Fruit fly (Drosophila melanogaster) whole organism, embryonic: Measurements from ENCODE around the gene mAcon1.

Experiments used
- ATbp ChIP-seq: fragments of 200-800 bp; sonication (Bioruptor generic); optimal IDR thresholded peaks from 2 replicates; lab custom pipeline; 2017; ENCODE audit warnings: missing biosample characterization, mild to moderate bottlenecking, missing genetic modification characterization, missing genetic modification reagents
- Atf-2 ChIP-seq: fragments of 200-800 bp; sonication (Bioruptor generic); optimal IDR thresholded peaks from 2 replicates; lab custom pipeline; 2016; ENCODE audit warnings: missing biosample characterization, missing genetic modification characterization
- CG10654 ChIP-seq: fragments of 200-800 bp; sonication (Bioruptor generic); optimal IDR thresholded peaks from 2 replicates; lab custom pipeline; 2016; ENCODE audit warnings: missing biosample characterization, missing genetic modification characterization
- CG10979 ChIP-seq: fragments of 200-800 bp; sonication (Bioruptor generic); optimal IDR thresholded peaks from 2 replicates; lab custom pipeline; 2018; ENCODE audit warnings: missing biosample characterization, mild to moderate bottlenecking, missing genetic modification characterization, moderate library complexity
- CG13424 ChIP-seq: fragments of 200-800 bp; sonication (Bioruptor generic); optimal IDR thresholded peaks from 2 replicates; lab custom pipeline; 2019; ENCODE audit warnings: missing biosample characterization, mild to moderate bottlenecking, missing genetic modification characterization, moderate library complexity
- CG17361 ChIP-seq: fragments of 200-800 bp; sonication (Bioruptor generic); IDR thresholded peaks from 3 replicates; pipeline ENCODE4 v1.3.6; 2022; ENCODE audit warnings: missing biosample characterization, missing genetic modification characterization
- CG17829 ChIP-seq: fragments of 200-800 bp; optimal IDR thresholded peaks from 2 replicates; lab custom pipeline; 2019; ENCODE audit warnings: missing biosample characterization, mild to moderate bottlenecking, missing genetic modification characterization, moderate library complexity
- CG18262 ChIP-seq: fragments of 200-800 bp; optimal IDR thresholded peaks from 3 replicates; lab custom pipeline; 2019; ENCODE audit warnings: missing biosample characterization, mild to moderate bottlenecking, missing genetic modification characterization, moderate library complexity
- CG18764 ChIP-seq: fragments of 200-800 bp; sonication (Bioruptor generic); optimal IDR thresholded peaks from 3 replicates; lab custom pipeline; 2016; ENCODE audit warnings: missing biosample characterization, missing genetic modification characterization
- CG2116 ChIP-seq: fragments of 200-800 bp; sonication (Bioruptor generic); optimal IDR thresholded peaks from 3 replicates; lab custom pipeline; 2018; ENCODE audit warnings: missing biosample characterization, mild to moderate bottlenecking, missing genetic modification characterization
- CG2199 ChIP-seq: fragments of 200-800 bp; sonication (Bioruptor generic); IDR thresholded peaks from 3 replicates; pipeline ENCODE4 v1.3.6; 2022; ENCODE audit warnings: missing biosample characterization, missing genetic modification characterization
- CG2889 ChIP-seq: fragments of 200-800 bp; sonication (Bioruptor generic); IDR thresholded peaks from 3 replicates; pipeline ENCODE4 v1.3.6; 2022; ENCODE audit warnings: missing biosample characterization, missing genetic modification characterization
- CG31365 ChIP-seq: fragments of 200-800 bp; sonication (Bioruptor generic); optimal IDR thresholded peaks from 2 replicates; lab custom pipeline; 2018; ENCODE audit warnings: missing biosample characterization, mild to moderate bottlenecking, missing genetic modification characterization
- CG33557 ChIP-seq: fragments of 200-800 bp; sonication (Bioruptor generic); optimal IDR thresholded peaks from 2 replicates; lab custom pipeline; 2019; ENCODE audit warnings: missing biosample characterization, mild to moderate bottlenecking, missing genetic modification characterization, moderate library complexity
- CG42726 ChIP-seq: fragments of 200-800 bp; sonication (Bioruptor generic); IDR thresholded peaks from 2 replicates; pipeline ENCODE4 v1.3.6; 2022; ENCODE audit warnings: missing biosample characterization, missing genetic modification characterization; ENCODE audit not compliant: partially characterized antibody
- CG4328 ChIP-seq: fragments of 200-800 bp; sonication (Bioruptor generic); optimal IDR thresholded peaks from 3 replicates; lab custom pipeline; 2017; ENCODE audit warnings: missing biosample characterization, missing genetic modification reagents, missing genetic modification characterization
- CG6272 ChIP-seq: fragments of 200-800 bp; sonication (Bioruptor generic); IDR thresholded peaks from 2 replicates; pipeline ENCODE4 v1.3.6; 2022; ENCODE audit warnings: missing biosample characterization, missing genetic modification characterization
- CG6765 ChIP-seq: fragments of 200-800 bp; sonication (Bioruptor generic); optimal IDR thresholded peaks from 3 replicates; lab custom pipeline; 2017; ENCODE audit warnings: missing biosample characterization, mild to moderate bottlenecking, missing genetic modification characterization
- CG7745 ChIP-seq: fragments of 200-800 bp; sonication (Bioruptor generic); optimal IDR thresholded peaks from 2 replicates; lab custom pipeline; 2018; ENCODE audit warnings: missing biosample characterization, mild to moderate bottlenecking, missing genetic modification characterization, moderate library complexity
- CG9817 ChIP-seq: fragments of 200-800 bp; sonication (Bioruptor generic); optimal IDR thresholded peaks from 2 replicates; lab custom pipeline; 2018; ENCODE audit warnings: missing biosample characterization, mild to moderate bottlenecking, missing genetic modification characterization, moderate library complexity
- CoRest ChIP-seq: fragments of 200-800 bp; sonication (Bioruptor generic); optimal IDR thresholded peaks from 3 replicates; lab custom pipeline; 2018; ENCODE audit warnings: missing biosample characterization, mild to moderate bottlenecking, missing genetic modification characterization, moderate library complexity
- H15 ChIP-seq: fragments of 200-800 bp; sonication (Bioruptor generic); IDR thresholded peaks from 3 replicates; pipeline ENCODE4 v1.3.6; 2022; ENCODE audit warnings: missing biosample characterization, missing genetic modification characterization
- Hey ChIP-seq: fragments of 200-800 bp; sonication (Bioruptor generic); optimal IDR thresholded peaks from 3 replicates; lab custom pipeline; 2018; ENCODE audit warnings: missing biosample characterization, mild to moderate bottlenecking, missing genetic modification characterization
- Hr3 ChIP-seq: fragments of 200-800 bp; sonication (Bioruptor generic); optimal IDR thresholded peaks from 3 replicates; lab custom pipeline; 2016; ENCODE audit warnings: missing biosample characterization, missing genetic modification characterization
- Jarid2 ChIP-seq: fragments of 200-800 bp; sonication (Bioruptor generic); optimal IDR thresholded peaks from 3 replicates; lab custom pipeline; 2017; ENCODE audit warnings: mild to moderate bottlenecking, missing biosample characterization, missing genetic modification reagents, missing genetic modification characterization
- Lhr ChIP-seq: fragments of 200-800 bp; sonication (Bioruptor generic); optimal IDR thresholded peaks from 3 replicates; lab custom pipeline; 2017; ENCODE audit warnings: mild to moderate bottlenecking, missing biosample characterization, missing genetic modification reagents, missing genetic modification characterization
- Sry-β ChIP-seq: fragments of 200-800 bp; sonication (Bioruptor generic); optimal IDR thresholded peaks from 2 replicates; lab custom pipeline; 2018; ENCODE audit warnings: missing biosample characterization, mild to moderate bottlenecking, missing genetic modification characterization, moderate library complexity
- Xrp1 ChIP-seq: fragments of 200-800 bp; sonication (Bioruptor generic); IDR thresholded peaks from 2 replicates; pipeline ENCODE4 v1.3.6; 2022; ENCODE audit warnings: missing biosample characterization, missing genetic modification characterization
- ap ChIP-seq: fragments of 200-800 bp; sonication (Bioruptor generic); IDR thresholded peaks from 2 replicates; pipeline ENCODE4 v1.3.6; 2022; ENCODE audit warnings: missing biosample characterization, missing genetic modification characterization
- cg ChIP-seq: fragments of 200-800 bp; sonication (Bioruptor generic); optimal IDR thresholded peaks from 3 replicates; lab custom pipeline; 2019; ENCODE audit warnings: missing biosample characterization, mild to moderate bottlenecking, missing genetic modification characterization, moderate library complexity
- croc ChIP-seq: fragments of 200-800 bp; sonication (Bioruptor generic); conservative IDR thresholded peaks from 3 replicates; pipeline ENCODE4 v1.3.6; 2022; ENCODE audit warnings: missing biosample characterization, missing genetic modification characterization
- danr ChIP-seq: fragments of 200-800 bp; sonication (Bioruptor generic); IDR thresholded peaks from 2 replicates; pipeline ENCODE4 v1.3.6; 2022; ENCODE audit warnings: missing biosample characterization, missing genetic modification characterization
- dm ChIP-seq: fragments of 200-800 bp; sonication (Bioruptor generic); optimal IDR thresholded peaks from 3 replicates; lab custom pipeline; 2016; ENCODE audit warnings: missing biosample characterization, missing genetic modification characterization
- dmrt11E ChIP-seq: fragments of 200-800 bp; sonication (Bioruptor generic); optimal IDR thresholded peaks from 3 replicates; lab custom pipeline; 2018; ENCODE audit warnings: missing biosample characterization, mild to moderate bottlenecking, missing genetic modification characterization, moderate library complexity
- eyg ChIP-seq: fragments of 200-800 bp; sonication (Bioruptor generic); optimal IDR thresholded peaks from 3 replicates; lab custom pipeline; 2016; ENCODE audit warnings: missing biosample characterization, missing genetic modification characterization
- gcm ChIP-seq: fragments of 200-800 bp; sonication (Bioruptor generic); optimal IDR thresholded peaks from 2 replicates; lab custom pipeline; 2019; ENCODE audit warnings: missing biosample characterization, mild to moderate bottlenecking, missing genetic modification characterization, moderate library complexity
- h ChIP-seq: fragments of >200 bp; optimal IDR thresholded peaks from 2 replicates; lab custom pipeline; 2017
- hbn ChIP-seq: fragments of 200-800 bp; sonication (Bioruptor generic); IDR thresholded peaks from 2 replicates; pipeline ENCODE4 v1.3.6; 2022; ENCODE audit warnings: missing biosample characterization, missing genetic modification characterization; ENCODE audit not compliant: partially characterized antibody
- her ChIP-seq: fragments of 200-800 bp; sonication (Bioruptor generic); optimal IDR thresholded peaks from 2 replicates; lab custom pipeline; 2016; ENCODE audit warnings: missing biosample characterization, missing genetic modification characterization
- jigr1 ChIP-seq: fragments of 200-800 bp; sonication (Bioruptor generic); IDR thresholded peaks from 3 replicates; pipeline ENCODE4 v1.3.6; 2022; ENCODE audit warnings: missing biosample characterization, missing genetic modification characterization
- jumu ChIP-seq: fragments of 200-800 bp; sonication (Bioruptor generic); optimal IDR thresholded peaks from 3 replicates; lab custom pipeline; 2016; ENCODE audit warnings: missing biosample characterization, missing genetic modification characterization
- pho ChIP-seq: fragments of 200-800 bp; sonication (Bioruptor generic); optimal IDR thresholded peaks from 2 replicates; lab custom pipeline; 2016; ENCODE audit warnings: missing biosample characterization, missing genetic modification characterization
- pum ChIP-seq: fragments of 200-800 bp; sonication (Bioruptor generic); optimal IDR thresholded peaks from 2 replicates; lab custom pipeline; 2016; ENCODE audit warnings: missing biosample characterization, missing genetic modification characterization
- ro ChIP-seq: fragments of 200-800 bp; sonication (Bioruptor generic); IDR thresholded peaks from 2 replicates; pipeline ENCODE4 v1.3.6; 2022; ENCODE audit warnings: missing biosample characterization, missing genetic modification characterization
- slbo ChIP-seq: fragments of 200-800 bp; sonication (Bioruptor generic); IDR thresholded peaks from 2 replicates; pipeline ENCODE4 v1.3.6; 2022; ENCODE audit warnings: missing biosample characterization, missing genetic modification characterization
- sob ChIP-seq: fragments of 200-800 bp; sonication (Bioruptor generic); IDR thresholded peaks from 2 replicates; pipeline ENCODE4 v1.3.6; 2022; ENCODE audit warnings: missing biosample characterization, missing genetic modification characterization
- sr ChIP-seq: fragments of 200-800 bp; sonication (Bioruptor generic); IDR thresholded peaks from 3 replicates; pipeline ENCODE4 v1.3.6; 2022; ENCODE audit warnings: missing biosample characterization, missing genetic modification characterization
- tgo ChIP-seq: fragments of 200-800 bp; sonication (Bioruptor generic); IDR thresholded peaks from 3 replicates; pipeline ENCODE4 v1.3.6; 2022; ENCODE audit warnings: missing biosample characterization, missing genetic modification characterization
- wdn ChIP-seq: fragments of 200-800 bp; sonication (Bioruptor generic); IDR thresholded peaks from 2 replicates; pipeline ENCODE4 v1.3.6; 2022; ENCODE audit warnings: missing biosample characterization, missing genetic modification characterization
- zen2 ChIP-seq: fragments of 200-800 bp; sonication (Bioruptor generic); IDR thresholded peaks from 3 replicates; pipeline ENCODE4 v1.3.6; 2022; ENCODE audit warnings: missing biosample characterization, missing genetic modification characterization; ENCODE audit not compliant: partially characterized antibody
- zfh1 ChIP-seq: fragments of 200-800 bp; sonication (Bioruptor generic); IDR thresholded peaks from 3 replicates; pipeline ENCODE4 v1.3.6; 2022; ENCODE audit warnings: missing biosample characterization, missing genetic modification characterization

Gene mAcon1

dm6 chr2L:21142972-21143385 lies 25.4 kb upstream of the mAcon1 start, which contains the start of gene pths (continued):
- no peak; the same call in 2 of the 3 replicates for TF ChIP-seq H15 (GFP tag; lab: Robert Waterston, UW)
- TF ChIP-seq CG9817 (tag; lab: Kevin White, UChicago), result peak; percentile 68
- no peak for TF ChIP-seq h
- no peak for TF ChIP-seq ap (GFP tag; lab: Robert Waterston, UW)
- peak; percentile 35 for TF ChIP-seq pum (GFP tag; lab: Kevin White, UChicago)
- no peak for TF ChIP-seq CG31365
- TF ChIP-seq hbn (GFP tag; lab: Robert Waterston, UW), result peak; percentile 79
- TF ChIP-seq CG42726 (GFP tag; lab: Robert Waterston, UW), result peak; percentile 83
- peak; percentile 58; the same call in 1 of the 3 replicates for TF ChIP-seq zfh1 (GFP tag; lab: Robert Waterston, UW)
- TF ChIP-seq zen2 (GFP tag; lab: Robert Waterston, UW), result no peak; the same call in 2 of the 3 replicates
- peak; percentile 23 for TF ChIP-seq her (GFP tag; lab: Kevin White, UChicago)
- TF ChIP-seq eyg (GFP tag; lab: Kevin White, UChicago), result peak; percentile 18
- peak; percentile 68 for TF ChIP-seq pho (GFP tag; lab: Kevin White, UChicago)
- peak; percentile 79 for TF ChIP-seq sob
- TF ChIP-seq CG10979, result no peak
- no peak for TF ChIP-seq sr (GFP tag; lab: Robert Waterston, UW)
- no peak for TF ChIP-seq CG4328
- no peak for TF ChIP-seq Hey (tag; lab: Kevin White, UChicago)
- peak; percentile 2 for TF ChIP-seq Sry-β (GFP tag; lab: Kevin White, UChicago)
- peak; percentile 97 for TF ChIP-seq dm (GFP tag; lab: Kevin White, UChicago)
- peak; percentile 83 for TF ChIP-seq Lhr
- TF ChIP-seq CG33557, result no peak
- peak; percentile 44; the same call in 2 of the 3 replicates for TF ChIP-seq CG17361 (GFP tag; lab: Robert Waterston, UW)
- TF ChIP-seq CG18262, result no peak
- no peak for TF ChIP-seq CG6765 (GFP tag; lab: Kevin White, UChicago)
- peak; percentile 4 for TF ChIP-seq CG18764 (GFP tag; lab: Kevin White, UChicago)
- TF ChIP-seq ro (GFP tag; lab: Robert Waterston, UW), result no peak
- TF ChIP-seq Xrp1 (GFP tag; lab: Robert Waterston, UW), result peak; percentile 36; the same call in 1 of the 2 replicates
- peak; percentile 39 for TF ChIP-seq CG17829
- TF ChIP-seq Jarid2 (GFP tag; lab: Kevin White, UChicago), result no peak
- TF ChIP-seq danr (GFP tag; lab: Robert Waterston, UW), result no peak
- peak; percentile 96 for TF ChIP-seq CG2116 (GFP tag; lab: Kevin White, UChicago)
- TF ChIP-seq gcm, result no peak
- TF ChIP-seq jigr1 (GFP tag; lab: Robert Waterston, UW), result no peak
- no peak for TF ChIP-seq cg (GFP tag; lab: Kevin White, UChicago)
- TF ChIP-seq Hr3 (GFP tag; lab: Kevin White, UChicago), result peak; percentile 88
- TF ChIP-seq CG6272 (GFP tag; lab: Robert Waterston, UW), result peak; percentile 42; the same call in 1 of the 2 replicates
- no peak for TF ChIP-seq wdn (GFP tag; lab: Robert Waterston, UW)
- peak; percentile 75 for TF ChIP-seq slbo (GFP tag; lab: Robert Waterston, UW)
- peak; percentile 50 for TF ChIP-seq dmrt11E (tag; lab: Kevin White, UChicago)
- TF ChIP-seq CG2199 (GFP tag; lab: Robert Waterston, UW), result no peak
- TF ChIP-seq CG7745 (tag; lab: Kevin White, UChicago), result no peak
- TF ChIP-seq Atf-2 (GFP tag; lab: Kevin White, UChicago), result peak; percentile 30
- no peak for TF ChIP-seq ATbp (GFP tag; lab: Kevin White, UChicago)
- peak; percentile 37 for TF ChIP-seq CG10654
- TF ChIP-seq CG2889 (GFP tag; lab: Robert Waterston, UW), result 0 out of 3 replicates have a peak, but pooled peaks have one; percentile 31
- peak; percentile 66 for TF ChIP-seq CoRest (tag; lab: Kevin White, UChicago)
- TF ChIP-seq tgo (GFP tag; lab: Robert Waterston, UW), result 0 out of 3 replicates have a peak, but pooled peaks have one; percentile 25
- peak; percentile 38 for TF ChIP-seq CG13424 (tag; lab: Kevin White, UChicago)
- TF ChIP-seq croc, result no peak
- TF ChIP-seq jumu (GFP tag; lab: Kevin White, UChicago), result peak; percentile 58
